Worm (Caenorhabditis elegans): ENCODE results near the gene F54A3.2.
"Not testable (repeated sequence)": the region's sequence is repeated elsewhere in the genome, so short reads cannot be mapped to it uniquely, and the experiment has no call there.

Gene F54A3.2

ce11 chrII:2279263-2279662 is 35.8 kb downstream of the F54A3.2 start, which contains the start of gene K09F6.6:
K09F6.6 (minus strand) TSS chrII:2279305.
- TF ChIP-seq madf-2 (tag; optimal IDR thresholded peaks at IDR 0.05) = no peak
- TF ChIP-seq sdc-2 (tag; optimal IDR thresholded peaks at IDR 0.05) = no peak
- no peak for TF ChIP-seq K09A11.1 (tag; optimal IDR thresholded peaks at IDR 0.05; ENCODE audit: insufficient read depth)
- no peak for TF ChIP-seq eyg-1 (tag; optimal IDR thresholded peaks at IDR 0.05)
- no peak for TF ChIP-seq nhr-11 (tag; optimal IDR thresholded peaks at IDR 0.05)
- no peak for TF ChIP-seq pha-4 (tag; optimal IDR thresholded peaks at IDR 0.05)
- no peak for TF ChIP-seq K02D7.2 (tag; optimal IDR thresholded peaks at IDR 0.05)

ce11 chrII:2279839-2280238 is 36.4 kb downstream of the F54A3.2 start, which contains the start of gene K09F6.11:
K09F6.11 (plus strand) TSS chrII:2280139.
- TF ChIP-seq pat-9 (tag; optimal IDR thresholded peaks at IDR 0.05) = no peak
- TF ChIP-seq ztf-16 (tag; optimal IDR thresholded peaks at IDR 0.05) = no peak
- no peak for TF ChIP-seq npax-4 (tag; optimal IDR thresholded peaks at IDR 0.05)
- no peak for TF ChIP-seq madf-2 (tag; optimal IDR thresholded peaks at IDR 0.05)
- TF ChIP-seq elt-2 (tag; optimal IDR thresholded peaks at IDR 0.05) = no peak
- no peak for TF ChIP-seq lin-11 (tag; optimal IDR thresholded peaks at IDR 0.05)
- TF ChIP-seq fkh-6 (tag; optimal IDR thresholded peaks at IDR 0.05) = no peak
- no peak for TF ChIP-seq che-1 (tag; optimal IDR thresholded peaks at IDR 0.05)

- TF ChIP-seq fkh-10 (GFP tag; optimal IDR thresholded peaks at IDR 0.05); hlh-15 (tag; optimal IDR thresholded peaks at IDR 0.05); rnt-1 (tag; optimal IDR thresholded peaks at IDR 0.05): not testable (repeated sequence)
Observed at ce11 chrII:2282599-2282998, 39.2 kb downstream of the F54A3.2 start, which contains the start of gene K09F6.9. K09F6.9 (minus strand) TSS chrII:2282699.

- TF ChIP-seq ceh-9 (tag; optimal IDR thresholded peaks at IDR 0.05) (no peak), pat-9 (tag; optimal IDR thresholded peaks at IDR 0.05) (no peak), Y22D7AL.16 (tag; optimal IDR thresholded peaks at IDR 0.05) (no peak), npax-4 (tag; optimal IDR thresholded peaks at IDR 0.05) (no peak), ceh-18 (tag; optimal IDR thresholded peaks at IDR 0.05) (no peak), syd-9 (tag; optimal IDR thresholded peaks at IDR 0.05) (no peak), tbx-7 (tag; optimal IDR thresholded peaks at IDR 0.05) (no peak), unc-42 (tag; optimal IDR thresholded peaks at IDR 0.05) (no peak), gmeb-2 (tag; optimal IDR thresholded peaks at IDR 0.05) (no peak), nhr-232 (tag; optimal IDR thresholded peaks at IDR 0.05) (no peak), pros-1 (tag; optimal IDR thresholded peaks at IDR 0.05) (no peak), pqm-1 (tag; optimal IDR thresholded peaks at IDR 0.05) (no peak), rnt-1 (tag; optimal IDR thresholded peaks at IDR 0.05) (no peak), elt-4 (tag; optimal IDR thresholded peaks at IDR 0.05) (no peak), dmd-4 (tag; optimal IDR thresholded peaks at IDR 0.05; ENCODE audit: borderline replicate concordance) (no peak), hlh-6 (tag; optimal IDR thresholded peaks at IDR 0.05) (no peak), mec-3 (tag; optimal IDR thresholded peaks at IDR 0.05; ENCODE audit: borderline replicate concordance) (no peak), madf-2 (tag; optimal IDR thresholded peaks at IDR 0.05) (no peak), C08G9.2 (tag; optimal IDR thresholded peaks at IDR 0.05) (no peak), dve-1 (tag; optimal IDR thresholded peaks at IDR 0.05) (no peak)
Observed at ce11 chrII:2284703-2285102, 41.3 kb downstream of the F54A3.2 start.

DNA sequence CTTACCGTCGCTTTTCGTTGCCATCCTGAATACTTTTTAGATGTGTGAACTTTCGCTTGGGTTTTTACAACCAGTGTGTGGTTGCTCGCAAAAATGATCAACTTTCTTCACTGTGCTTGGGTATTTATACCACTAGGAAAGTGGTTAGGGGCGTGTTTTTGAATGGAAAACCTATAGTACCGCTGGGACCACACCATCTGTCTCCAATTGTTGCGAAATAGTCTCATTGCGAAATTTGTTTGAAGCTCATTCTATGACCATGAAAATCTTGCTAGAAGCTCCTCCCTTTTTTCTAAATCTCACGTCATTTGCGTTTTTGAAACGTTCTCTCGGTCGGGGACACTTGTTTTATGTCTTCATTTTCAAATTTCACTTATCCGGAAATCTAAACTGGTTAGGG is 45.4 kb downstream of the F54A3.2 start, which contains the start of the genes K09F6.10 and K09F6.13:
K09F6.10 (minus strand) TSS at position 86 of the 400 bp plus-strand sequence.
K09F6.13 (plus strand) TSS at position 317 of the 400 bp plus-strand sequence.
- TF ChIP-seq ceh-31 (tag; optimal IDR thresholded peaks at IDR 0.05) (no peak), ceh-30 (tag; optimal IDR thresholded peaks at IDR 0.05) (no peak), ama-1 (optimal IDR thresholded peaks at IDR 0.05) (no peak), syd-9 (tag; optimal IDR thresholded peaks at IDR 0.05) (no peak), K02D7.2 (tag; optimal IDR thresholded peaks at IDR 0.05) (no peak), hlh-8 (tag; optimal IDR thresholded peaks at IDR 0.05) (no peak), Y22D7AL.16 (tag; optimal IDR thresholded peaks at IDR 0.05) (no peak)
